Fruit fly (Drosophila melanogaster) whole organism, adult: ENCODE results near the gene Arr1.

Experiments used
- CG14711 ChIP-seq: fragments of 200-800 bp; sonication (Bioruptor generic); optimal IDR thresholded peaks from 2 replicates; lab custom pipeline; 2018; ENCODE audit warnings: missing biosample characterization, mild to moderate bottlenecking, missing genetic modification characterization, moderate library complexity
- CG7045 ChIP-seq: fragments of 200-800 bp; sonication (Bioruptor generic); optimal IDR thresholded peaks from 2 replicates; lab custom pipeline; 2017; ENCODE audit warnings: missing biosample characterization, mild to moderate bottlenecking, missing genetic modification characterization
- Crg-1 ChIP-seq: fragments of 200-800 bp; sonication (Bioruptor generic); optimal IDR thresholded peaks from 2 replicates; lab custom pipeline; 2016; ENCODE audit warnings: missing biosample characterization, missing genetic modification characterization
- kay ChIP-seq: fragments of 200-800 bp; sonication (Bioruptor generic); peaks from one replicate; lab custom pipeline; 2016; ENCODE audit warnings: missing biosample characterization, missing genetic modification characterization, borderline replicate concordance
- ovo ChIP-seq: fragments of 200-800 bp; sonication (Bioruptor generic); optimal IDR thresholded peaks from 2 replicates; lab custom pipeline; 2016; ENCODE audit warnings: missing biosample characterization, missing genetic modification characterization
- pad ChIP-seq: fragments of 200-800 bp; sonication (Bioruptor generic); optimal IDR thresholded peaks from 3 replicates; lab custom pipeline; 2017; ENCODE audit warnings: missing biosample characterization, missing genetic modification characterization, mild to moderate bottlenecking, moderate library complexity, missing genetic modification reagents

DNA sequence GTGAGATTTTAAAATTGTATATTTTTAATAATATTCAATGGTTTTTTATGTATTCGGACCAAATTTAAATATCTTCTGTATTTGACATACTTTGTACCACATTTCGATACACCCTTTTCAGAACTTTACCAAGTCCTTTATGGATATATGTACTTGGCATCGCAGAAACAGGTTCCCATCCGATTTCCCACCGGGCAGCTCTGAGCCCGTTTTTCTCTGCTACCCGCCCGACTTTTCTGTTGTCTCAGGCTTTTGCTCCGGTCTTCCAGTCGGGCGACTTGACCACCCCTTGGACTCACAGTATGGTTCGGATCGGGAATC lies 44.1 kb downstream of the Arr1 start:
- TF ChIP-seq kay (GFP tag; lab: Kevin White, UChicago): no peak
- TF ChIP-seq pad (GFP tag; lab: Kevin White, UChicago): no peak
- TF ChIP-seq ovo (GFP tag; lab: Kevin White, UChicago): no peak
- TF ChIP-seq Crg-1 (GFP tag; lab: Kevin White, UChicago): no peak
- TF ChIP-seq CG7045 (GFP tag; lab: Kevin White, UChicago): no peak
- no peak for TF ChIP-seq CG14711
